Worm (Caenorhabditis elegans) whole organism, midembryonic: ENCODE data around the gene C49F8.15.

Experiments
- T22C8.4 ChIP-seq: fragments of 200-800 bp; sonication (Bioruptor generic); IDR thresholded peaks from 2 replicates; pipeline ENCODE4 v1.3.6; 2022; ENCODE audit warnings: missing genetic modification characterization, missing compliant biosample characterization
- cog-1 ChIP-seq: sonication (generic microtip); optimal IDR thresholded peaks from 2 replicates; lab custom pipeline; 2016; ENCODE audit warnings: missing genetic modification characterization, missing compliant biosample characterization
- flt-1 ChIP-seq: fragments of 200-800 bp; sonication (Bioruptor generic); IDR thresholded peaks from 2 replicates; pipeline ENCODE4 v1.3.6; 2022; ENCODE audit warnings: missing genetic modification characterization, missing compliant biosample characterization
- klf-2 ChIP-seq: fragments of 200-800 bp; sonication (Bioruptor generic); conservative IDR thresholded peaks from 2 replicates; pipeline ENCODE4 v1.3.6; 2022; ENCODE audit warnings: missing genetic modification reagents, missing genetic modification characterization, missing compliant biosample characterization
- med-1 ChIP-seq: sonication (generic microtip); optimal IDR thresholded peaks from 2 replicates; lab custom pipeline; 2017; ENCODE audit warnings: missing genetic modification characterization, mild to moderate bottlenecking, missing compliant biosample characterization, antibody characterized with exemption, missing genetic modification reagents; ENCODE audit not compliant: insufficient read depth
- ref-1 ChIP-seq: fragments of 200-800 bp; sonication (Bioruptor generic); conservative IDR thresholded peaks from 2 replicates; pipeline ENCODE4 v1.3.6; 2022; ENCODE audit warnings: missing genetic modification reagents, missing genetic modification characterization, missing compliant biosample characterization
- tab-1 ChIP-seq: fragments of 200-800 bp; sonication (Bioruptor generic); IDR thresholded peaks from 2 replicates; pipeline ENCODE4 v1.3.6; 2022; ENCODE audit warnings: missing genetic modification characterization, missing compliant biosample characterization
- ztf-23 ChIP-seq: fragments of 200-800 bp; sonication (Bioruptor generic); IDR thresholded peaks from 2 replicates; pipeline ENCODE4 v1.3.6; 2022; ENCODE audit warnings: missing genetic modification reagents, missing genetic modification characterization, missing compliant biosample characterization
- ztf-29 ChIP-seq: fragments of 200-800 bp; sonication (Bioruptor generic); IDR thresholded peaks from 2 replicates; pipeline ENCODE4 v1.3.6; 2022; ENCODE audit warnings: missing genetic modification reagents, missing genetic modification characterization, missing compliant biosample characterization

Gene C49F8.15

ce11 chrX:13348417-13348816 is 14.0 kb downstream of the C49F8.15 start:
- TF ChIP-seq ref-1 (GFP tag; lab: Robert Waterston, UW), result no peak
- no peak for TF ChIP-seq tab-1 (GFP tag; lab: Robert Waterston, UW)
- no peak for TF ChIP-seq T22C8.4
- no peak for TF ChIP-seq ztf-29
- no peak for TF ChIP-seq med-1 (GFP tag; lab: Kevin White, UChicago)
- TF ChIP-seq cog-1 (tag; lab: Kevin White, UChicago), result no peak
- no peak for TF ChIP-seq ztf-23 (GFP tag; lab: Robert Waterston, UW)
- no peak for TF ChIP-seq flt-1
- no peak for TF ChIP-seq klf-2 (GFP tag; lab: Robert Waterston, UW)

ce11 chrX:13347251-13347650 is 15.1 kb downstream of the C49F8.15 start:
- no peak for TF ChIP-seq ztf-29
- TF ChIP-seq cog-1 (tag; lab: Kevin White, UChicago), result no peak
- no peak for TF ChIP-seq flt-1
- no peak for TF ChIP-seq med-1 (GFP tag; lab: Kevin White, UChicago)

- TF ChIP-seq ztf-23 (GFP tag; lab: Robert Waterston, UW), result no peak
- no peak for TF ChIP-seq T22C8.4
- TF ChIP-seq med-1 (GFP tag; lab: Kevin White, UChicago), result no peak
- no peak for TF ChIP-seq tab-1 (GFP tag; lab: Robert Waterston, UW)
- TF ChIP-seq ref-1 (GFP tag; lab: Robert Waterston, UW), result no peak
- TF ChIP-seq klf-2 (GFP tag; lab: Robert Waterston, UW), result no peak
These were observed 20.5 kb downstream of the C49F8.15 start for ce11 chrX:13341853-13342252.

DNA sequence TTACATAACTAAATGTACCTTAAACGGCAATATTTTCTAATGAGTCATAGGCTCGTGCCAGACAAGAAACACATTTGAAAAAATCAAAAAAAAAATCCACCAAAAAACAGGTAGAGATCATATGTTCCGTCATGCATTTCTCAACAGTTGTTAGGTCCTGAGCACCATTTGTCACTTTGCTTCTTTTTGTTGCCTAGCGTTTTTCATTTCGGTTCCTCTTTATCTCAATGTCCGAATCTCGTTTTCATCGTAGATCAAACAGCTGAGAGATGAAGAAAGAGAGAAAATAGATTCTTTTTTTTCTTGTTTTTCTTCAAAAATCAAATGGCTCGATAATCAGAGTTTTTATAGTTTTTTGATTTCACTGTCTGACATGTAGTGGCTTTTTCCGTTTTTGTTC is 21.4 kb downstream of the C49F8.15 start:
- TF ChIP-seq flt-1, result no peak
- no peak for TF ChIP-seq tab-1 (GFP tag; lab: Robert Waterston, UW)
- TF ChIP-seq klf-2 (GFP tag; lab: Robert Waterston, UW), result no peak
- no peak for TF ChIP-seq ztf-23 (GFP tag; lab: Robert Waterston, UW)
- TF ChIP-seq ref-1 (GFP tag; lab: Robert Waterston, UW), result no peak
- no peak for TF ChIP-seq T22C8.4
- no peak for TF ChIP-seq cog-1 (tag; lab: Kevin White, UChicago)
- no peak for TF ChIP-seq ztf-29
- no peak for TF ChIP-seq med-1 (GFP tag; lab: Kevin White, UChicago)

DNA sequence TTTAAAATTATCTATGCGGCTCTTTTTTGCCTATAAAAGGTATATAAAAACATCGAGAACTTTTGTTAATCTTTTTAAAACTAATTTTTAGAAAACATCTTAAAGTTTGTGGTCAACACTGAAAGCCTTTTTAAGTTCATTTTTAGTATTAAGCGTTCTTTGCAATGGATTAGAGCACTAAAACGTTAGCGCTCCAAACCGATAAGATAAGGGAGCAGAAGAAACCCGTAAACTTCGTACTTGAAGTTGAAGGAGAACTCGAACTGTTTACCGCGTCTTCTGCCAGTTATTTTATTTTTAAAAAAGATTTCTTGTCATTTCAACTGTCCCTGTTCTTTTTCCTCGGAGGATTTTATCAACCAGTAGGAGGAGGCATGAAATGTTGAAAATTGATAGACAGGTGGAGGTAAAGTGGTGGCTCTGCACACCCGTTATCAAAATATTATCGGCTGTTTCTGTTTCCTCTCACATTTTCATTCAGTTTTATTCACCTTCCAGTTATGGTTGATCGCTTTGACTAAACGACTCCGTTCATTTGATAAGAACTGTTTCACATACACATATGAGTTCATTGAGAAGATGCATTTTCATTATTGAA is 23.3 kb downstream of the C49F8.15 start:
- no peak for TF ChIP-seq T22C8.4
- no peak for TF ChIP-seq klf-2 (GFP tag; lab: Robert Waterston, UW)
- no peak for TF ChIP-seq med-1 (GFP tag; lab: Kevin White, UChicago)
- TF ChIP-seq tab-1 (GFP tag; lab: Robert Waterston, UW), result no peak
- TF ChIP-seq cog-1 (tag; lab: Kevin White, UChicago), result no peak
- TF ChIP-seq flt-1, result no peak
- no peak for TF ChIP-seq ztf-29
- no peak for TF ChIP-seq ref-1 (GFP tag; lab: Robert Waterston, UW)
- no peak for TF ChIP-seq ztf-23 (GFP tag; lab: Robert Waterston, UW)

DNA sequence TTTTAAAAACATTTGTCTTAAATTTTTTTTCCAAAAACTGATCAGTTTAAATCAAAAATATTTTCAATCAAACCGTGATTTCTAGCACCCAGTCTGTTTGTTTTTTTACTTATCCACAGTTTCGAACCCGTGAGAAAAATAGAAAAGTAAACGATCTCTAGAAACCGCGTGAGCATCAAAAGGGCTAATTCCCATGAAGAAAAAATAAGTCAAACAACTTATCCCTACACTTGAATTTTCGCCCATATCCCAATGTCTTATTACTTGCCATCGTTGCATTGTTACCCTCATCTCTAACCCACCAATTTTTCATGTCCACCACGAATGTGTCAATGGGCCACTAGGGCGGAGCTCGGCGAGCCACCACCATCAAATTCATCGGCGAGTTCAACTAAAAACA is 24.7 kb downstream of the C49F8.15 start, which contains the start of gene ptr-24:
Gene ptr-24, plus strand, starts transcription at position 301 of the 400 bp plus-strand sequence.
- no peak for TF ChIP-seq ztf-23 (GFP tag; lab: Robert Waterston, UW)
- no peak for TF ChIP-seq T22C8.4
- TF ChIP-seq flt-1, result no peak

DNA sequence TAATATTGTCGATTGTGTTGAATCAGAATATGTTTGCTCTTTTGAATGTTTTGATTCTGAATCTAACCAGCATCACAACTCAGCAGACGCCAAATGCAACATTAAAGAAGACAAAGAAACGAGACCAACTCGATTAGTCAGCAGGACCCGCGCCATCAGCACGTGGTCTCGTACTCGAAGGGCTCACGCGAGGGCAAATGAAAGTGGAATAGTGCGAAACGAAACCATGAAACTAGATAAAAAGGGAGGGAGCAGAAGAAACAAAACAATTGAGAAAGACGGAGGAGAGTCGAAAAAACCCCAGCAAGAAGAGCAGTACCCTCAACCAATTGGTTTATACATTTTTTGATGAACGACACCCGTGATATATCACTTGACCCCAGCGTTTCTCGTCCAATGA is 25.4 kb downstream of the C49F8.15 start:
- no peak for TF ChIP-seq cog-1 (tag; lab: Kevin White, UChicago)
- no peak for TF ChIP-seq T22C8.4
- no peak for TF ChIP-seq ztf-23 (GFP tag; lab: Robert Waterston, UW)
- TF ChIP-seq ref-1 (GFP tag; lab: Robert Waterston, UW), result no peak
- no peak for TF ChIP-seq tab-1 (GFP tag; lab: Robert Waterston, UW)
- no peak for TF ChIP-seq flt-1
- TF ChIP-seq ztf-29, result no peak
- no peak for TF ChIP-seq klf-2 (GFP tag; lab: Robert Waterston, UW)
- TF ChIP-seq med-1 (GFP tag; lab: Kevin White, UChicago), result no peak

DNA sequence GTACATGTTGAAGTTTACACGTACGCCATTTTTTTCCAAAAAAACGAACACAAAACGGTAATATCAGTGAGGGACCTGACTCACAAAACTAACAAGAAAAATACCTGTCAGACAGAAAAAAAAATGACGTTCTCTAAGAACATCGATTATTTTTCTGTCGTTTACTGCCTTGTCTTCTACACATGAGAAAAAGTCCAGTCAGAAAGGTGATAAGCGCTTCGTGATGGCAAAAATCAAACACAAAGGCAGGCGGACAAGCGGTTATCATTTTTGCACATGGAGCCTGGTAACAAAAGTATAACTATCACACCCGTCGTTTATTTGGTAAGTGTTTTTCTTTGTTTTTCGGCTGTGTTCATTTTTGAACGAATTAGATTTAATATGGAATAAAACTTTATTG is 28.6 kb downstream of the C49F8.15 start, which contains the start of gene F46G10.4:
Gene F46G10.4, plus strand, starts transcription at position 212 of the 400 bp plus-strand sequence.
- TF ChIP-seq ztf-23 (GFP tag; lab: Robert Waterston, UW) (no peak), tab-1 (GFP tag; lab: Robert Waterston, UW) (no peak), ztf-29 (no peak), flt-1 (no peak), T22C8.4 (no peak), ref-1 (GFP tag; lab: Robert Waterston, UW) (no peak), cog-1 (tag; lab: Kevin White, UChicago) (no peak), klf-2 (GFP tag; lab: Robert Waterston, UW) (no peak)

DNA sequence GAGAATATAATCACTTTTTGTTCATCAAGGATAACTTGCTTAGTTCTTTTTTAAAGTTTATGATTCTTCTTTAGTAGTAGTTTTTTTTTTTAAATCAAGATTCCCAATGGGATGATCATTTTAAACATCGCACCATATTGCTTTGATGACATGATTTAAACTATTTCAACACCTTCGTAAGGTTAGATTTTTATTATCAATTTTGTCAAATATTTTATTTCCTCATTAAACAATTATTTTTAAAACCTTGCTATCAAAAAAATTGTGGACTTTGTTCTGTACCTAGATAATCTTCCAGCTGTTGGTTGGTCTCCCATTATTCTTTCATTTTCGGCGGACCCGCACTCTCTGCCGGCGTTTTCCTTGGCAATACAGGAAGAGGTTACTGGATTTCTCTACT is 31.0 kb downstream of the C49F8.15 start, which contains the start of gene sir-2.3:
Gene sir-2.3, plus strand, starts transcription at position 301 of the 400 bp plus-strand sequence.
- no peak for TF ChIP-seq ref-1 (GFP tag; lab: Robert Waterston, UW)
- TF ChIP-seq cog-1 (tag; lab: Kevin White, UChicago), result no peak
- TF ChIP-seq flt-1, result no peak
- no peak for TF ChIP-seq T22C8.4
- no peak for TF ChIP-seq ztf-23 (GFP tag; lab: Robert Waterston, UW)
- no peak for TF ChIP-seq tab-1 (GFP tag; lab: Robert Waterston, UW)
- no peak for TF ChIP-seq klf-2 (GFP tag; lab: Robert Waterston, UW)
- TF ChIP-seq med-1 (GFP tag; lab: Kevin White, UChicago), result no peak
- TF ChIP-seq ztf-29, result no peak

DNA sequence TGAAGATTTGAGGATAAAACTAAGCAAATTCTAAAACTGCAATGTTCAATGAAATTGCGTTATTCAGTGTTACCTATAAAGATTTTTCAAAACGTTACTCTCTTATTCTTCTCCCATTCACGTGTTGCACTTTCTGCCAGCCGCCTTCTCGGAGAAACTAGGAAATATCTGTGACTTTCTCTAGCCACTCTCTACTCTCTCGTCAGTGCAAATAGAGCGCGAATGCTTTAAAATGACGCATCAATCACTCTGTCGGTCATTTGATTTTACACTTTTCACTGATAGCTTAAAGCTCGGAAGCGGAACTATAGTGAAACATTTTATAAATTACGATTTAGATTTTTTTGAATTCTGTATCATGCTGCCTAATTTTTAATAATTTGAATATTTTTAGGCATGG is 33.5 kb downstream of the C49F8.15 start:
- TF ChIP-seq cog-1 (tag; lab: Kevin White, UChicago) (no peak), ztf-29 (no peak), flt-1 (no peak), med-1 (GFP tag; lab: Kevin White, UChicago) (no peak), tab-1 (GFP tag; lab: Robert Waterston, UW) (no peak), T22C8.4 (no peak), ref-1 (GFP tag; lab: Robert Waterston, UW) (no peak), klf-2 (GFP tag; lab: Robert Waterston, UW) (no peak), ztf-23 (GFP tag; lab: Robert Waterston, UW) (no peak)
